Worm (Caenorhabditis elegans) whole organism, early embryonic: ENCODE results near the gene F40H3.2.

Experiments
- F13C5.2 ChIP-seq: sonication (generic microtip); optimal IDR thresholded peaks from 2 replicates; lab custom pipeline; 2017; ENCODE audit warnings: mild to moderate bottlenecking, missing genetic modification characterization, inconsistent platforms, missing compliant biosample characterization
- aly-1 ChIP-seq: sonication (generic microtip); optimal IDR thresholded peaks from 2 replicates; lab custom pipeline; 2016; ENCODE audit warnings: missing genetic modification characterization, missing compliant biosample characterization
- ama-1 ChIP-seq: fragments of 150-350 bp; optimal IDR thresholded peaks from 2 replicates; lab custom pipeline; 2014
- ceh-13 ChIP-seq: fragments of 200-800 bp; sonication (Bioruptor generic); optimal IDR thresholded peaks from 2 replicates; lab custom pipeline; 2018; ENCODE audit warnings: mild to moderate bottlenecking, missing genetic modification characterization, missing compliant biosample characterization
- ceh-36 ChIP-seq: sonication (generic microtip); optimal IDR thresholded peaks from 2 replicates; lab custom pipeline; 2016; ENCODE audit warnings: missing genetic modification characterization, inconsistent platforms, missing compliant biosample characterization
- flt-1 ChIP-seq: fragments of 200-800 bp; sonication (Bioruptor generic); IDR thresholded peaks from 2 replicates; pipeline ENCODE4 v1.3.6; 2022; ENCODE audit warnings: missing genetic modification characterization, missing compliant biosample characterization
- hmbx-1 ChIP-seq: sonication (generic microtip); optimal IDR thresholded peaks from 2 replicates; lab custom pipeline; 2016; ENCODE audit warnings: mild to moderate bottlenecking, missing genetic modification characterization, missing compliant biosample characterization
- hnd-1 ChIP-seq: sonication (generic microtip); optimal IDR thresholded peaks from 2 replicates; lab custom pipeline; 2016; ENCODE audit warnings: missing genetic modification characterization, missing compliant biosample characterization
- pes-1 ChIP-seq: fragments of 200-800 bp; sonication (Bioruptor generic); IDR thresholded peaks from 2 replicates; pipeline ENCODE4 v1.3.6; 2022; ENCODE audit warnings: missing genetic modification reagents, missing genetic modification characterization, missing compliant biosample characterization
- sea-1 ChIP-seq: fragments of 200-800 bp; sonication (Bioruptor generic); conservative IDR thresholded peaks from 2 replicates; pipeline ENCODE4 v1.3.6; 2022; ENCODE audit warnings: missing genetic modification characterization, missing compliant biosample characterization
- tbx-11 ChIP-seq: fragments of 200-800 bp; sonication (Bioruptor generic); IDR thresholded peaks from 2 replicates; pipeline ENCODE4 v1.3.6; 2022; ENCODE audit warnings: missing genetic modification characterization, missing compliant biosample characterization
- tbx-37 ChIP-seq: fragments of 200-800 bp; sonication (Bioruptor generic); conservative IDR thresholded peaks from 2 replicates; pipeline ENCODE4 v1.3.6; 2022; ENCODE audit warnings: missing genetic modification reagents, missing genetic modification characterization, missing compliant biosample characterization
- tra-4 ChIP-seq: sonication (generic microtip); optimal IDR thresholded peaks from 2 replicates; lab custom pipeline; 2017; ENCODE audit warnings: missing genetic modification characterization, missing compliant biosample characterization

DNA sequence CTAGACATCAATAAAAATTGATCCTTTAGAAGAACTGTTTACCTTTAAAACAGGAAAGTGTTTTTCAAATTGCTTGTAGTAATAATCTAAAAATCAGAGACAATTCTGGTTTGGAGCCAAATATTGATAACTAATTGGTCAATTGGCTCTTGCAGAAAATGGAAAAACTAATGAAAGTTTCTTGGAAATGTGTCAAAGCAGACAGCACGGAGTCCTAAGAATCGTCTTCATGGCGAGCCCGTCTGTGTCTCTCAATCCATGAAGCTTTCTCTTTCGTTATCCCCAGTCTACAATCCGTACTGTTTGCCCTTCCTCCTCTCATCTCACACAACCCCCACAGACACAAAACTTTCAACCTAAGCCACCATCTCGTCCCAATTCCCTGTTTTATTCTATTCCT lies 6.1 kb downstream of the F40H3.2 start, which contains the start of gene F40H3.1:
- no peak for TF ChIP-seq ama-1 (lab: Kevin White, UChicago)
- TF ChIP-seq tbx-11 (GFP tag; lab: Robert Waterston, UW) = no peak
- TF ChIP-seq pes-1 (GFP tag; lab: Robert Waterston, UW) = no peak
- no peak for TF ChIP-seq ceh-13 (GFP tag; lab: Kevin White, UChicago)
- no peak for TF ChIP-seq tbx-37
- no peak for TF ChIP-seq flt-1 (GFP tag; lab: Robert Waterston, UW)
- TF ChIP-seq hmbx-1 (tag; lab: Kevin White, UChicago) = no peak
- no peak for TF ChIP-seq F13C5.2
- TF ChIP-seq hnd-1 = no peak
- no peak for TF ChIP-seq ceh-36 (tag; lab: Kevin White, UChicago)
- no peak for TF ChIP-seq tra-4 (tag; lab: Kevin White, UChicago)
- no peak for TF ChIP-seq aly-1
- TF ChIP-seq sea-1 (GFP tag; lab: Robert Waterston, UW) = no peak
